Worm (Caenorhabditis elegans) whole organism, young adult: ENCODE measurements around the gene lips-17.

Experiments
- B0336.3 ChIP-seq: fragments of 200-800 bp; sonication (Bioruptor generic); IDR thresholded peaks from 2 replicates; pipeline ENCODE4 v1.3.6; 2022; ENCODE audit warnings: missing genetic modification characterization, missing compliant biosample characterization
- C17E4.6 ChIP-seq: fragments of 200-800 bp; sonication (Bioruptor generic); IDR thresholded peaks from 2 replicates; pipeline ENCODE4 v1.3.6; 2022; ENCODE audit warnings: missing genetic modification reagents, missing genetic modification characterization, missing compliant biosample characterization
- F37B4.10 ChIP-seq: fragments of 200-800 bp; sonication (Bioruptor generic); IDR thresholded peaks from 2 replicates; pipeline ENCODE4 v1.3.6; 2022; ENCODE audit warnings: missing genetic modification characterization, missing compliant biosample characterization
- F52B5.7 ChIP-seq: sonication (generic microtip); optimal IDR thresholded peaks from 2 replicates; lab custom pipeline; 2016; ENCODE audit warnings: mild to moderate bottlenecking, missing genetic modification characterization, missing compliant biosample characterization
- K12H6.12 ChIP-seq: fragments of 200-800 bp; sonication (Bioruptor generic); optimal IDR thresholded peaks from 2 replicates; lab custom pipeline; 2018; ENCODE audit warnings: mild to moderate bottlenecking, missing genetic modification characterization, missing compliant biosample characterization
- T26A5.8 ChIP-seq: sonication (generic microtip); optimal IDR thresholded peaks from 2 replicates; lab custom pipeline; 2016; ENCODE audit warnings: missing genetic modification characterization, missing compliant biosample characterization
- Y79H2A.3 ChIP-seq: fragments of 200-800 bp; sonication (Bioruptor generic); conservative IDR thresholded peaks from 2 replicates; pipeline ENCODE4 v1.3.6; 2022; ENCODE audit warnings: missing genetic modification reagents, missing genetic modification characterization, missing compliant biosample characterization
- Y95B8A.8 ChIP-seq: fragments of 200-800 bp; sonication (Bioruptor generic); IDR thresholded peaks from 2 replicates; pipeline ENCODE4 v1.3.6; 2022; ENCODE audit warnings: missing genetic modification reagents, missing genetic modification characterization, missing compliant biosample characterization
- aptf-2 ChIP-seq: fragments of 200-800 bp; sonication (Bioruptor generic); conservative IDR thresholded peaks from 2 replicates; pipeline ENCODE4 v1.3.6; 2022; ENCODE audit warnings: missing genetic modification reagents, missing genetic modification characterization, missing compliant biosample characterization
- atf-7 ChIP-seq: sonication (generic microtip); optimal IDR thresholded peaks from 2 replicates; lab custom pipeline; 2017; ENCODE audit warnings: mild to moderate bottlenecking, missing genetic modification characterization, missing compliant biosample characterization
- athp-1 ChIP-seq: sonication (generic microtip); optimal IDR thresholded peaks from 2 replicates; lab custom pipeline; 2017; ENCODE audit warnings: mild to moderate bottlenecking, missing genetic modification characterization, missing compliant biosample characterization
- attf-5 ChIP-seq: fragments of 200-800 bp; sonication (Bioruptor generic); optimal IDR thresholded peaks from 2 replicates; lab custom pipeline; 2018; ENCODE audit warnings: mild to moderate bottlenecking, missing genetic modification characterization, missing compliant biosample characterization
- cebp-2 ChIP-seq: fragments of 200-800 bp; sonication (Bioruptor generic); IDR thresholded peaks from 2 replicates; pipeline ENCODE4 v1.3.6; 2022; ENCODE audit warnings: missing genetic modification characterization, missing compliant biosample characterization
- ceh-91 ChIP-seq: fragments of 200-800 bp; sonication (Bioruptor generic); IDR thresholded peaks from 2 replicates; pipeline ENCODE4 v1.3.6; 2022; ENCODE audit warnings: missing genetic modification reagents, missing genetic modification characterization, missing compliant biosample characterization
- dox-1 ChIP-seq: fragments of 200-800 bp; sonication (Bioruptor generic); IDR thresholded peaks from 2 replicates; pipeline ENCODE4 v1.3.6; 2022; ENCODE audit warnings: missing genetic modification reagents, missing genetic modification characterization, missing compliant biosample characterization
- ekl-4 ChIP-seq: fragments of 200-800 bp; sonication (Bioruptor generic); IDR thresholded peaks from 2 replicates; pipeline ENCODE4 v1.3.6; 2022; ENCODE audit warnings: missing genetic modification reagents, missing genetic modification characterization, missing compliant biosample characterization
- fkh-3 ChIP-seq: sonication (generic microtip); optimal IDR thresholded peaks from 2 replicates; lab custom pipeline; 2016; ENCODE audit warnings: mild to moderate bottlenecking, missing genetic modification characterization, missing compliant biosample characterization
- him-1 ChIP-seq: sonication (generic microtip); optimal IDR thresholded peaks from 2 replicates; lab custom pipeline; 2016; ENCODE audit warnings: missing genotype, missing genetic modification reagents, missing genetic modification characterization, missing compliant biosample characterization
- hsf-1 ChIP-seq: fragments of 200-800 bp; sonication (Bioruptor generic); IDR thresholded peaks from 2 replicates; pipeline ENCODE4 v1.3.6; 2022; ENCODE audit warnings: missing genetic modification reagents, missing genetic modification characterization, missing compliant biosample characterization
- lag-1 ChIP-seq: fragments of 200-800 bp; sonication (Bioruptor generic); IDR thresholded peaks from 2 replicates; pipeline ENCODE4 v1.3.6; 2022; ENCODE audit warnings: missing genetic modification reagents, missing genetic modification characterization, missing compliant biosample characterization
- let-526 ChIP-seq: fragments of 200-800 bp; sonication (Bioruptor generic); IDR thresholded peaks from 2 replicates; pipeline ENCODE4 v1.3.6; 2022; ENCODE audit warnings: missing genetic modification reagents, missing genetic modification characterization, missing compliant biosample characterization
- lir-1 ChIP-seq: fragments of 200-800 bp; sonication (Bioruptor generic); conservative IDR thresholded peaks from 2 replicates; pipeline ENCODE4 v1.3.6; 2022; ENCODE audit warnings: missing genetic modification reagents, missing genetic modification characterization, missing compliant biosample characterization
- lsl-1 ChIP-seq: fragments of 200-800 bp; sonication (Bioruptor generic); optimal IDR thresholded peaks from 2 replicates; lab custom pipeline; 2018; ENCODE audit warnings: mild to moderate bottlenecking, missing genetic modification characterization, moderate library complexity, missing compliant biosample characterization
- lsy-27 ChIP-seq: sonication (generic microtip); optimal IDR thresholded peaks from 2 replicates; lab custom pipeline; 2017; ENCODE audit warnings: missing genetic modification characterization, mild to moderate bottlenecking, missing compliant biosample characterization, antibody characterized with exemption, missing genotype, borderline replicate concordance; ENCODE audit not compliant: insufficient read depth
- madf-3 ChIP-seq: fragments of 200-800 bp; sonication (Bioruptor generic); IDR thresholded peaks from 2 replicates; pipeline ENCODE4 v1.3.6; 2022; ENCODE audit warnings: missing genetic modification reagents, missing genetic modification characterization, missing compliant biosample characterization
- madf-8 ChIP-seq: fragments of 200-800 bp; sonication (Bioruptor generic); conservative IDR thresholded peaks from 2 replicates; pipeline ENCODE4 v1.3.6; 2022; ENCODE audit warnings: missing genetic modification reagents, missing genetic modification characterization, missing compliant biosample characterization
- mes-4 ChIP-seq: sonication (generic microtip); optimal IDR thresholded peaks from 2 replicates; lab custom pipeline; 2016; ENCODE audit warnings: missing genotype, missing genetic modification characterization, missing compliant biosample characterization
- nfya-1 ChIP-seq: sonication (generic microtip); optimal IDR thresholded peaks from 2 replicates; lab custom pipeline; 2017; ENCODE audit warnings: antibody characterized with exemption, missing compliant biosample characterization, missing genetic modification characterization, borderline replicate concordance; ENCODE audit not compliant: insufficient read depth
- pha-4 ChIP-seq: fragments of 150-350 bp; sonication (generic microtip); optimal IDR thresholded peaks from 2 replicates; lab custom pipeline; 2014; ENCODE audit warnings: missing biosample characterization, missing genetic modification reagents, missing genetic modification characterization
- rcor-1 ChIP-seq: fragments of 200-800 bp; sonication (Bioruptor generic); IDR thresholded peaks from 2 replicates; pipeline ENCODE4 v1.3.6; 2022; ENCODE audit warnings: missing genetic modification reagents, missing genetic modification characterization, missing compliant biosample characterization
- rec-8 ChIP-seq, 2 experiments: sonication (generic microtip); optimal IDR thresholded peaks; 2 replicates each; lab custom pipeline; 2016; ENCODE audit warnings: mild to moderate bottlenecking in 2 of 2, missing genetic modification characterization in 2 of 2, missing genetic modification reagents in 2 of 2, missing genotype in 2 of 2, missing biosample characterization in 1 of 2, missing compliant biosample characterization in 1 of 2, moderate library complexity in 1 of 2
- repo-1 ChIP-seq: sonication (generic microtip); optimal IDR thresholded peaks from 2 replicates; lab custom pipeline; 2017; ENCODE audit warnings: mild to moderate bottlenecking, missing genetic modification characterization, missing compliant biosample characterization
- rpc-1 ChIP-seq, 2 experiments: fragments of 150-350 bp in 1 of 2; sonication (generic microtip) in 1 of 2; optimal IDR thresholded peaks; 2 replicates each; lab custom pipeline; 2014 to 2018; ENCODE audit warnings: missing biosample characterization in 1 of 2, missing genetic modification characterization in 1 of 2, missing genetic modification reagents in 1 of 2, missing genotype in 1 of 2
- sdz-38 ChIP-seq: sonication (generic microtip); optimal IDR thresholded peaks from 2 replicates; lab custom pipeline; 2016; ENCODE audit warnings: missing genotype, missing genetic modification characterization, missing compliant biosample characterization
- snpc-1.1 ChIP-seq: sonication (generic microtip); optimal IDR thresholded peaks from 2 replicates; lab custom pipeline; 2017; ENCODE audit warnings: missing genetic modification characterization, mild to moderate bottlenecking, missing compliant biosample characterization, antibody characterized with exemption, moderate library complexity, missing genotype, missing genetic modification reagents; ENCODE audit not compliant: insufficient read depth
- snpc-1.3 ChIP-seq: sonication (generic microtip); optimal IDR thresholded peaks from 2 replicates; lab custom pipeline; 2017; ENCODE audit warnings: missing genetic modification characterization, mild to moderate bottlenecking, missing compliant biosample characterization, antibody characterized with exemption, moderate library complexity, missing genotype, missing genetic modification reagents; ENCODE audit not compliant: insufficient read depth
- snpc-3.4 ChIP-seq: sonication (generic microtip); optimal IDR thresholded peaks from 2 replicates; lab custom pipeline; 2017; ENCODE audit warnings: missing genetic modification characterization, mild to moderate bottlenecking, missing compliant biosample characterization, antibody characterized with exemption, moderate library complexity, missing genotype, missing genetic modification reagents
- sptf-2 ChIP-seq: fragments of 200-800 bp; sonication (Bioruptor generic); optimal IDR thresholded peaks from 2 replicates; lab custom pipeline; 2018; ENCODE audit warnings: mild to moderate bottlenecking, missing genetic modification characterization, missing compliant biosample characterization
- tbx-9 ChIP-seq: sonication (generic microtip); optimal IDR thresholded peaks from 2 replicates; lab custom pipeline; 2016; ENCODE audit warnings: borderline replicate concordance, missing genetic modification characterization, inconsistent platforms, missing compliant biosample characterization
- unc-130 ChIP-seq: sonication (generic microtip); optimal IDR thresholded peaks from 2 replicates; lab custom pipeline; 2016; ENCODE audit warnings: missing genetic modification reagents, missing genetic modification characterization, missing compliant biosample characterization
- unc-62 ChIP-seq: fragments of 150-350 bp; optimal IDR thresholded peaks from 2 replicates; lab custom pipeline; 2014; ENCODE audit warnings: missing biosample characterization, missing genetic modification reagents, missing genetic modification characterization
- ztf-18 ChIP-seq: sonication (generic microtip); optimal IDR thresholded peaks from 2 replicates; lab custom pipeline; 2016; ENCODE audit warnings: missing genotype, mild to moderate bottlenecking, missing genetic modification characterization, missing compliant biosample characterization
- ztf-28 ChIP-seq: fragments of 200-800 bp; sonication (Bioruptor generic); IDR thresholded peaks from 2 replicates; pipeline ENCODE4 v1.3.6; 2022; ENCODE audit warnings: missing genetic modification reagents, missing genetic modification characterization, missing compliant biosample characterization
- ztf-6 ChIP-seq: fragments of 200-800 bp; sonication (Bioruptor generic); IDR thresholded peaks from 2 replicates; pipeline ENCODE4 v1.3.6; 2022; ENCODE audit warnings: missing genetic modification reagents, missing genetic modification characterization, missing compliant biosample characterization

lips-17 gene

ce11 chrII:7594812-7595211 lies 13.2 kb upstream of the lips-17 start, which contains the start of gene syd-1:
syd-1 (minus strand) TSS chrII:7594912.
- no peak for TF ChIP-seq snpc-3.4 (tag; lab: Kevin White, UChicago)
- TF ChIP-seq pha-4 (tag; lab: Kevin White, UChicago) = no peak
- no peak for TF ChIP-seq Y79H2A.3 (GFP tag; lab: Robert Waterston, UW)
- no peak for TF ChIP-seq F37B4.10 (GFP tag; lab: Robert Waterston, UW)
- TF ChIP-seq ceh-91 = no peak
- no peak for TF ChIP-seq fkh-3 (tag; lab: Kevin White, UChicago)
- TF ChIP-seq ekl-4 (GFP tag; lab: Robert Waterston, UW) = no peak
- TF ChIP-seq ztf-6 (GFP tag; lab: Robert Waterston, UW) = no peak
- TF ChIP-seq atf-7 (tag; lab: Kevin White, UChicago) = no peak
- TF ChIP-seq unc-130 (GFP tag; lab: Kevin White, UChicago) = no peak
- no peak for TF ChIP-seq sdz-38 (tag; lab: Kevin White, UChicago)
- no peak for TF ChIP-seq madf-3 (GFP tag; lab: Robert Waterston, UW)
- no peak for TF ChIP-seq ztf-28 (GFP tag; lab: Robert Waterston, UW)
- TF ChIP-seq, all 124 proteins: peak for 0

ce11 chrII:7598702-7599314 lies 9.2 kb upstream of the lips-17 start, which contains the start of gene pgam-5:
pgam-5 (minus strand) TSS chrII:7598752.
- TF ChIP-seq cebp-2 (GFP tag; lab: Robert Waterston, UW) (no peak), unc-130 (GFP tag; lab: Kevin White, UChicago) (no peak), T26A5.8 (tag; lab: Kevin White, UChicago) (no peak), mes-4 (no peak), pha-4 (tag; lab: Kevin White, UChicago) (no peak), snpc-1.3 (tag; lab: Kevin White, UChicago) (peak; percentile 29), sptf-2 (no peak), rec-8 (tag; optimal IDR thresholded peaks at IDR 0.05; lab: Kevin White, UChicago) (no peak), tbx-9 (no peak), rcor-1 (GFP tag; lab: Robert Waterston, UW) (0 out of 2 replicates have a peak, but pooled peaks have one; percentile 22), dox-1 (GFP tag; lab: Robert Waterston, UW) (peak; percentile 46), C17E4.6 (no peak), snpc-1.1 (tag; lab: Kevin White, UChicago) (peak; percentile 41), athp-1 (tag; lab: Kevin White, UChicago) (no peak), B0336.3 (GFP tag; lab: Robert Waterston, UW) (no peak), attf-5 (no peak), lsl-1 (GFP tag; lab: Kevin White, UChicago) (peak; percentile 58), Y95B8A.8 (GFP tag; lab: Robert Waterston, UW) (no peak), ceh-91 (peak; percentile 71; the same call in 1 of the 2 replicates), aptf-2 (GFP tag; lab: Robert Waterston, UW) (0 out of 2 replicates have a peak, but pooled peaks have one; percentile 30), ztf-18 (tag; lab: Kevin White, UChicago) (peak; percentile 2), K12H6.12 (tag; lab: Kevin White, UChicago) (no peak), hsf-1 (GFP tag; lab: Robert Waterston, UW) (no peak), F52B5.7 (tag; lab: Kevin White, UChicago) (no peak), lsy-27 (no peak), rpc-1 (optimal IDR thresholded peaks at IDR 0.05; lab: Kevin White, UChicago) (no peak), rpc-1 (tag; optimal IDR thresholded peaks at IDR 0.05; lab: Kevin White, UChicago) (no peak), unc-62 (GFP tag; lab: Kevin White, UChicago) (no peak), let-526 (no peak), fkh-3 (tag; lab: Kevin White, UChicago) (no peak), him-1 (tag; lab: Kevin White, UChicago) (no peak), madf-8 (GFP tag; lab: Robert Waterston, UW) (peak; percentile 80), repo-1 (tag; lab: Kevin White, UChicago) (no peak), lag-1 (GFP tag; lab: Robert Waterston, UW) (no peak), Y79H2A.3 (GFP tag; lab: Robert Waterston, UW) (0 out of 2 replicates have a peak, but pooled peaks have one; percentile 23), lir-1 (no peak), nfya-1 (tag; lab: Kevin White, UChicago) (no peak)
